Worm (Caenorhabditis elegans) whole organism, late embryonic: Measurements from ENCODE around the gene gck-2.
A peak's percentile ranks its signal among the peaks of the same experiment; 100 is the strongest.

ENCODE experiments used
- C08G9.2 ChIP-seq: sonication (generic microtip); optimal IDR thresholded peaks from 2 replicates; lab custom pipeline; 2016; ENCODE audit warnings: mild to moderate bottlenecking, missing genetic modification characterization, moderate library complexity, missing compliant biosample characterization
- C38D4.7 ChIP-seq: fragments of 200-800 bp; sonication (Bioruptor generic); optimal IDR thresholded peaks from 2 replicates; lab custom pipeline; 2018; ENCODE audit warnings: mild to moderate bottlenecking, missing genetic modification characterization, moderate library complexity, missing compliant biosample characterization
- ahr-1 ChIP-seq: sonication (generic microtip); optimal IDR thresholded peaks from 2 replicates; lab custom pipeline; 2016; ENCODE audit warnings: missing genetic modification characterization, missing compliant biosample characterization
- ama-1 ChIP-seq: fragments of 150-350 bp; optimal IDR thresholded peaks from 2 replicates; lab custom pipeline; 2014
- ceh-14 ChIP-seq: sonication (generic microtip); optimal IDR thresholded peaks from 2 replicates; lab custom pipeline; 2016; ENCODE audit warnings: missing genotype, missing genetic modification characterization, missing compliant biosample characterization
- ceh-18 ChIP-seq: sonication (generic microtip); optimal IDR thresholded peaks from 2 replicates; lab custom pipeline; 2016; ENCODE audit warnings: missing genetic modification characterization, missing compliant biosample characterization
- ceh-2 ChIP-seq: sonication (generic microtip); optimal IDR thresholded peaks from 2 replicates; lab custom pipeline; 2016; ENCODE audit warnings: missing genotype, missing genetic modification characterization, missing compliant biosample characterization
- ceh-31 ChIP-seq: sonication (generic microtip); optimal IDR thresholded peaks from 2 replicates; lab custom pipeline; 2016; ENCODE audit warnings: missing genetic modification characterization, missing compliant biosample characterization
- ceh-34 ChIP-seq: sonication (generic microtip); optimal IDR thresholded peaks from 2 replicates; lab custom pipeline; 2016; ENCODE audit warnings: mild to moderate bottlenecking, missing genetic modification characterization, missing compliant biosample characterization
- elt-2 ChIP-seq: sonication (generic microtip); optimal IDR thresholded peaks from 2 replicates; lab custom pipeline; 2016; ENCODE audit warnings: missing genetic modification reagents, missing genetic modification characterization, missing compliant biosample characterization
- elt-4 ChIP-seq: sonication (generic microtip); optimal IDR thresholded peaks from 2 replicates; lab custom pipeline; 2016; ENCODE audit warnings: missing genetic modification characterization, missing compliant biosample characterization
- ets-4 ChIP-seq: sonication (generic microtip); optimal IDR thresholded peaks from 2 replicates; lab custom pipeline; 2016; ENCODE audit warnings: missing genetic modification characterization, missing compliant biosample characterization
- eyg-1 ChIP-seq: sonication (generic microtip); optimal IDR thresholded peaks from 2 replicates; lab custom pipeline; 2016; ENCODE audit warnings: missing genotype, missing genetic modification characterization, missing compliant biosample characterization
- hlh-15 ChIP-seq: sonication (generic microtip); optimal IDR thresholded peaks from 2 replicates; lab custom pipeline; 2016; ENCODE audit warnings: missing genetic modification characterization, missing compliant biosample characterization
- hlh-30 ChIP-seq: sonication (generic microtip); optimal IDR thresholded peaks from 2 replicates; lab custom pipeline; 2017; ENCODE audit warnings: antibody characterized with exemption, missing genetic modification characterization, missing compliant biosample characterization; ENCODE audit not compliant: insufficient read depth
- mec-3 ChIP-seq: sonication (generic microtip); optimal IDR thresholded peaks from 2 replicates; lab custom pipeline; 2016; ENCODE audit warnings: borderline replicate concordance, missing genetic modification characterization, missing compliant biosample characterization
- nfya-1 ChIP-seq: sonication (generic microtip); optimal IDR thresholded peaks from 2 replicates; lab custom pipeline; 2017; ENCODE audit warnings: missing genetic modification characterization, mild to moderate bottlenecking, missing compliant biosample characterization, antibody characterized with exemption, moderate library complexity
- npax-4 ChIP-seq: sonication (generic microtip); optimal IDR thresholded peaks from 2 replicates; lab custom pipeline; 2016; ENCODE audit warnings: missing genetic modification characterization, missing compliant biosample characterization
- pag-3 ChIP-seq: sonication (generic microtip); optimal IDR thresholded peaks from 2 replicates; lab custom pipeline; 2016; ENCODE audit warnings: missing compliant biosample characterization, missing genetic modification characterization, borderline replicate concordance
- pqm-1 ChIP-seq: sonication (generic microtip); optimal IDR thresholded peaks from 2 replicates; lab custom pipeline; 2016; ENCODE audit warnings: missing genetic modification characterization, missing compliant biosample characterization
- pros-1 ChIP-seq: fragments of 150-350 bp; optimal IDR thresholded peaks from 2 replicates; lab custom pipeline; 2014; ENCODE audit warnings: missing biosample characterization, missing genetic modification reagents, missing genetic modification characterization
- ref-2 ChIP-seq: sonication (generic microtip); optimal IDR thresholded peaks from 2 replicates; lab custom pipeline; 2016; ENCODE audit warnings: missing genetic modification characterization, missing compliant biosample characterization
- unc-55 ChIP-seq: sonication (generic microtip); optimal IDR thresholded peaks from 2 replicates; lab custom pipeline; 2017; ENCODE audit warnings: missing biosample characterization, missing genetic modification reagents, missing genetic modification characterization
- ztf-16 ChIP-seq: sonication (generic microtip); optimal IDR thresholded peaks from 2 replicates; lab custom pipeline; 2017; ENCODE audit warnings: missing genetic modification characterization, missing compliant biosample characterization

Gene gck-2

ce11 chrV:6751493-6752100 lies 40.9 kb downstream of the gck-2 start:
- TF ChIP-seq ceh-18 (tag; lab: Kevin White, UChicago) (peak; percentile 49), ama-1 (no peak), elt-4 (no peak), hlh-30 (tag; lab: Kevin White, UChicago) (peak; percentile 47), ceh-34 (tag; lab: Kevin White, UChicago) (no peak)

ce11 chrV:6744774-6745173 lies 47.7 kb downstream of the gck-2 start, which contains the start of gene T25F10.3:
T25F10.3 (plus strand) TSS chrV:6745081.
- TF ChIP-seq C38D4.7 (GFP tag; lab: Kevin White, UChicago) (no peak), ceh-2 (tag; lab: Kevin White, UChicago) (no peak), pros-1 (tag; lab: Kevin White, UChicago) (no peak), ets-4 (tag; lab: Kevin White, UChicago) (no peak), ceh-14 (tag; lab: Kevin White, UChicago) (no peak), ref-2 (tag; lab: Kevin White, UChicago) (no peak), ceh-31 (tag; lab: Kevin White, UChicago) (no peak), ahr-1 (tag; lab: Kevin White, UChicago) (no peak), npax-4 (tag; lab: Kevin White, UChicago) (no peak), hlh-15 (tag; lab: Kevin White, UChicago) (no peak), mec-3 (tag; lab: Kevin White, UChicago) (no peak), elt-2 (tag; lab: Kevin White, UChicago) (no peak), nfya-1 (tag; lab: Kevin White, UChicago) (no peak), unc-55 (GFP tag; lab: Kevin White, UChicago) (no peak), eyg-1 (tag; lab: Kevin White, UChicago) (no peak), C08G9.2 (tag; lab: Kevin White, UChicago) (no peak), ceh-18 (tag; lab: Kevin White, UChicago) (no peak), ztf-16 (tag; lab: Kevin White, UChicago) (no peak), pqm-1 (tag; lab: Kevin White, UChicago) (no peak), pag-3 (no peak)
